Worm (Caenorhabditis elegans) whole organism, L4 larva: ENCODE data around the gene cutl-9.
A peak's percentile ranks its signal among the peaks of the same experiment; 100 is the strongest.

Experiments used
- D1046.2 ChIP-seq: fragments of 200-800 bp; sonication (Bioruptor generic); IDR thresholded peaks from 2 replicates; pipeline ENCODE4 v1.3.6; 2022; ENCODE audit warnings: missing genetic modification characterization, missing compliant biosample characterization
- F10B5.3 ChIP-seq: sonication (generic microtip); optimal IDR thresholded peaks from 2 replicates; lab custom pipeline; 2016; ENCODE audit warnings: mild to moderate bottlenecking, missing genetic modification characterization, missing compliant biosample characterization
- F26F4.8 ChIP-seq: fragments of 200-800 bp; sonication (Bioruptor generic); conservative IDR thresholded peaks from 2 replicates; pipeline ENCODE4 v1.3.6; 2022; ENCODE audit warnings: missing genetic modification characterization, missing compliant biosample characterization
- F44E2.7 ChIP-seq: fragments of 200-800 bp; sonication (Bioruptor generic); IDR thresholded peaks from 2 replicates; pipeline ENCODE4 v2.1.2; 2022; ENCODE audit warnings: missing genetic modification characterization, missing compliant biosample characterization
- F49E8.2 ChIP-seq: sonication (generic microtip); optimal IDR thresholded peaks from 2 replicates; lab custom pipeline; 2016; ENCODE audit warnings: missing compliant biosample characterization, mild to moderate bottlenecking, missing genetic modification characterization, borderline replicate concordance
- R02D3.7 ChIP-seq: fragments of 150-350 bp; sonication (generic microtip); optimal IDR thresholded peaks from 3 replicates; lab custom pipeline; 2014; ENCODE audit warnings: missing biosample characterization, missing genetic modification characterization
- T26A8.4 ChIP-seq: fragments of 200-800 bp; sonication (Bioruptor generic); IDR thresholded peaks from 2 replicates; pipeline ENCODE4 v1.3.6; 2022; ENCODE audit warnings: missing genetic modification characterization, missing compliant biosample characterization
- Y105C5A.15 ChIP-seq: fragments of 200-800 bp; sonication (Bioruptor generic); IDR thresholded peaks from 2 replicates; pipeline ENCODE4 v1.3.6; 2022; ENCODE audit warnings: missing genetic modification characterization, missing compliant biosample characterization
- Y48G9A.11 ChIP-seq: fragments of 200-800 bp; sonication (Bioruptor generic); IDR thresholded peaks from 2 replicates; pipeline ENCODE4 v1.3.6; 2022; ENCODE audit warnings: missing genetic modification reagents, missing genetic modification characterization, missing compliant biosample characterization
- Y75B8A.6 ChIP-seq: fragments of 200-800 bp; sonication (Bioruptor generic); IDR thresholded peaks from 2 replicates; pipeline ENCODE4 v1.3.6; 2022; ENCODE audit warnings: missing genetic modification reagents, missing genetic modification characterization, missing compliant biosample characterization
- ZK337.2 ChIP-seq: fragments of 200-800 bp; sonication (Bioruptor generic); IDR thresholded peaks from 2 replicates; pipeline ENCODE4 v1.3.6; 2022; ENCODE audit warnings: missing genetic modification reagents, missing genetic modification characterization, missing compliant biosample characterization
- ZK546.5 ChIP-seq, 2 experiments: sonication (generic microtip); optimal IDR thresholded peaks; 2 replicates each; lab custom pipeline; 2017; ENCODE audit warnings: missing biosample characterization in 2 of 2, missing genetic modification characterization in 2 of 2
- aly-2 ChIP-seq: sonication (generic microtip); optimal IDR thresholded peaks from 2 replicates; lab custom pipeline; 2018; ENCODE audit warnings: missing biosample characterization, missing genetic modification characterization
- ceh-20 ChIP-seq: fragments of 200-800 bp; sonication (Bioruptor generic); IDR thresholded peaks from 2 replicates; pipeline ENCODE4 v1.3.6; 2022; ENCODE audit warnings: missing genetic modification reagents, missing genetic modification characterization, missing compliant biosample characterization
- ceh-32 ChIP-seq: sonication (generic microtip); optimal IDR thresholded peaks from 2 replicates; lab custom pipeline; 2016; ENCODE audit warnings: mild to moderate bottlenecking, missing genetic modification characterization, missing compliant biosample characterization; ENCODE audit not compliant: poor library complexity
- ceh-62 ChIP-seq: sonication (generic microtip); optimal IDR thresholded peaks from 2 replicates; lab custom pipeline; 2017; ENCODE audit warnings: missing biosample characterization, missing genetic modification characterization
- daf-16 ChIP-seq, 3 experiments: sonication (generic microtip); optimal IDR thresholded peaks; 2 replicates each; lab custom pipeline; 2016 to 2017; ENCODE audit warnings: missing genetic modification characterization in 3 of 3, missing genetic modification reagents in 3 of 3, mild to moderate bottlenecking in 2 of 3, missing compliant biosample characterization in 2 of 3, missing biosample characterization in 1 of 3, moderate library complexity in 1 of 3
- daf-19 ChIP-seq: fragments of 200-800 bp; sonication (Bioruptor generic); conservative IDR thresholded peaks from 2 replicates; pipeline ENCODE4 v1.3.6; 2022; ENCODE audit warnings: missing genetic modification characterization, missing compliant biosample characterization
- daf-8 ChIP-seq: fragments of 200-800 bp; sonication (Bioruptor generic); IDR thresholded peaks from 2 replicates; pipeline ENCODE4 v1.3.6; 2022; ENCODE audit warnings: missing genetic modification characterization, missing compliant biosample characterization
- dmd-6 ChIP-seq: fragments of 200-800 bp; sonication (Bioruptor generic); IDR thresholded peaks from 2 replicates; pipeline ENCODE4 v1.3.6; 2022; ENCODE audit warnings: missing genetic modification reagents, missing genetic modification characterization, missing compliant biosample characterization
- dpl-1 ChIP-seq: fragments of 150-350 bp; optimal IDR thresholded peaks from 2 replicates; lab custom pipeline; 2014; ENCODE audit warnings: missing biosample characterization, missing genetic modification reagents, missing genetic modification characterization
- fkh-10 ChIP-seq: fragments of 150-350 bp; optimal IDR thresholded peaks from 2 replicates; lab custom pipeline; 2014; ENCODE audit warnings: missing biosample characterization, missing genetic modification reagents, missing genetic modification characterization
- hif-1 ChIP-seq, 2 experiments: sonication (generic microtip); optimal IDR thresholded peaks; 2 replicates each; lab custom pipeline; 2016 to 2017; ENCODE audit warnings: missing compliant biosample characterization in 2 of 2, missing genetic modification characterization in 2 of 2, missing genetic modification reagents in 2 of 2, missing genotype in 2 of 2, mild to moderate bottlenecking in 1 of 2
- hlh-11 ChIP-seq: fragments of 200-800 bp; sonication (Bioruptor generic); optimal IDR thresholded peaks from 2 replicates; lab custom pipeline; 2018; ENCODE audit warnings: mild to moderate bottlenecking, missing genetic modification characterization, missing compliant biosample characterization
- jun-1 ChIP-seq: fragments of 150-350 bp; optimal IDR thresholded peaks from 2 replicates; lab custom pipeline; 2014; ENCODE audit warnings: missing biosample characterization, missing genetic modification reagents, missing genetic modification characterization
- lin-29 ChIP-seq: fragments of 200-800 bp; sonication (Bioruptor generic); IDR thresholded peaks from 2 replicates; pipeline ENCODE4 v1.3.6; 2022; ENCODE audit warnings: missing genetic modification reagents, missing genetic modification characterization, missing compliant biosample characterization
- madf-5 ChIP-seq, 2 experiments: fragments of 200-800 bp; sonication (Bioruptor generic); IDR thresholded peaks; 2 replicates each; pipeline ENCODE4 v1.3.6; 2022; ENCODE audit warnings: missing compliant biosample characterization in 2 of 2, missing genetic modification characterization in 2 of 2
- mes-2 ChIP-seq: sonication (generic microtip); optimal IDR thresholded peaks from 2 replicates; lab custom pipeline; 2016; ENCODE audit warnings: missing genotype, mild to moderate bottlenecking, missing genetic modification characterization, missing compliant biosample characterization; ENCODE audit not compliant: poor library complexity, severe bottlenecking
- mxl-2 ChIP-seq: fragments of 200-800 bp; sonication (Bioruptor generic); conservative IDR thresholded peaks from 2 replicates; pipeline ENCODE4 v1.3.6; 2022; ENCODE audit warnings: missing genetic modification reagents, missing genetic modification characterization, missing compliant biosample characterization
- mxl-3 ChIP-seq: fragments of 200-800 bp; sonication (Bioruptor generic); optimal IDR thresholded peaks from 2 replicates; lab custom pipeline; 2018; ENCODE audit warnings: mild to moderate bottlenecking, missing genetic modification characterization, missing compliant biosample characterization
- nhr-10 ChIP-seq: fragments of 150-350 bp; optimal IDR thresholded peaks from 2 replicates; lab custom pipeline; 2014; ENCODE audit warnings: missing biosample characterization, missing genetic modification characterization
- nhr-102 ChIP-seq: sonication (generic microtip); optimal IDR thresholded peaks from 2 replicates; lab custom pipeline; 2016; ENCODE audit warnings: mild to moderate bottlenecking, missing genetic modification characterization, moderate library complexity, missing compliant biosample characterization
- nhr-11 ChIP-seq: fragments of 150-350 bp; optimal IDR thresholded peaks from 2 replicates; lab custom pipeline; 2014; ENCODE audit warnings: missing biosample characterization, missing genetic modification characterization
- nhr-237 ChIP-seq: sonication (generic microtip); optimal IDR thresholded peaks from 2 replicates; lab custom pipeline; 2017; ENCODE audit warnings: missing biosample characterization, missing genetic modification characterization
- nhr-41 ChIP-seq: fragments of 200-800 bp; sonication (Bioruptor generic); IDR thresholded peaks from 2 replicates; pipeline ENCODE4 v1.3.6; 2022; ENCODE audit warnings: missing genetic modification reagents, missing genetic modification characterization, missing compliant biosample characterization
- nhr-42 ChIP-seq: fragments of 200-800 bp; sonication (Bioruptor generic); IDR thresholded peaks from 2 replicates; pipeline ENCODE4 v1.3.6; 2022; ENCODE audit warnings: missing genetic modification characterization, missing compliant biosample characterization
- nhr-48 ChIP-seq: sonication (generic microtip); optimal IDR thresholded peaks from 2 replicates; lab custom pipeline; 2016; ENCODE audit warnings: mild to moderate bottlenecking, missing genetic modification characterization, missing compliant biosample characterization
- nhr-6 ChIP-seq: fragments of 150-350 bp; optimal IDR thresholded peaks from 2 replicates; lab custom pipeline; 2014; ENCODE audit warnings: missing biosample characterization, missing genetic modification characterization
- nhr-76 ChIP-seq: fragments of 150-350 bp; optimal IDR thresholded peaks from 2 replicates; lab custom pipeline; 2014; ENCODE audit warnings: missing biosample characterization, missing genetic modification characterization
- nhr-77 ChIP-seq: fragments of 150-350 bp; optimal IDR thresholded peaks from 2 replicates; lab custom pipeline; 2014; ENCODE audit warnings: missing biosample characterization, missing genetic modification characterization
- php-3 ChIP-seq: fragments of 200-800 bp; sonication (Bioruptor generic); IDR thresholded peaks from 2 replicates; pipeline ENCODE4 v1.3.6; 2022; ENCODE audit warnings: missing genetic modification reagents, missing genetic modification characterization, missing compliant biosample characterization
- pqm-1 ChIP-seq: sonication (generic microtip); optimal IDR thresholded peaks from 2 replicates; lab custom pipeline; 2017; ENCODE audit warnings: missing biosample characterization, missing genetic modification characterization
- rbr-2 ChIP-seq: sonication (generic microtip); optimal IDR thresholded peaks from 2 replicates; lab custom pipeline; 2016; ENCODE audit warnings: missing genotype, missing genetic modification characterization, missing compliant biosample characterization
- sdz-12 ChIP-seq: fragments of 200-800 bp; sonication (Bioruptor generic); optimal IDR thresholded peaks from 2 replicates; lab custom pipeline; 2018; ENCODE audit warnings: mild to moderate bottlenecking, missing genetic modification characterization, missing compliant biosample characterization
- snpc-4 ChIP-seq: fragments of 150-350 bp; optimal IDR thresholded peaks from 2 replicates; lab custom pipeline; 2014; ENCODE audit warnings: missing biosample characterization, missing genetic modification characterization
- unc-130 ChIP-seq: sonication (generic microtip); optimal IDR thresholded peaks from 2 replicates; lab custom pipeline; 2016; ENCODE audit warnings: missing genetic modification reagents, missing genetic modification characterization, missing compliant biosample characterization
- zip-2 ChIP-seq: fragments of 150-350 bp; optimal IDR thresholded peaks from 2 replicates; lab custom pipeline; 2014; ENCODE audit warnings: missing biosample characterization, missing genetic modification characterization
- ztf-7 ChIP-seq: fragments of 150-350 bp; optimal IDR thresholded peaks from 2 replicates; lab custom pipeline; 2014; ENCODE audit warnings: missing biosample characterization, missing genetic modification characterization

The cutl-9 gene

DNA sequence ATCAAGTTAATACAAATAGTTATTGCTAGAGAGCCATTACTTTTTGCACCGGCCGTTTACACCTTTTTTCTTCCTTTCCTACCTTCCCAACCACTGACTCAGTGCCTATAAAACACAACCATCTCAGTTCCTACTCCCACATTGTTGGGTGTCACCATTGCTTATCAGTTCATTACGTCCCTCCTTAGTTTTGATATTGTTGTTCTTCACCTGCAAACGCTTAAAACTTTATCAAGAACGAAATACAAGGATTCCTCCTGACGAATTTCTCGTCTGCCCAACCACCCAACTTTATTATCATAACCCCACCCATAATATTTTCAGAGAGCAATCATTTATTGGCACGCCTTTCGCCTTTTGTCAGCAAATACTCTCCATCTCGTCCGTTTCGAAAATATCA is 5.0 kb downstream of the cutl-9 start (continued):
- TF ChIP-seq daf-8 (GFP tag; lab: Robert Waterston, UW): no peak
- TF ChIP-seq ZK337.2 (GFP tag; lab: Robert Waterston, UW): no peak
- no peak for TF ChIP-seq madf-5 (GFP tag; IDR thresholded peaks at IDR 0.05; lab: Robert Waterston, UW)
- TF ChIP-seq zip-2 (tag; lab: Kevin White, UChicago): no peak
- no peak for TF ChIP-seq D1046.2 (GFP tag; lab: Robert Waterston, UW)
- TF ChIP-seq unc-130 (GFP tag; lab: Kevin White, UChicago): no peak
- TF ChIP-seq hif-1 (tag; optimal IDR thresholded peaks at IDR 0.05; lab: Kevin White, UChicago): no peak
- TF ChIP-seq daf-19: no peak
- TF ChIP-seq F10B5.3 (tag; lab: Kevin White, UChicago): no peak
- TF ChIP-seq nhr-77: no peak
- TF ChIP-seq ZK546.5 (tag; optimal IDR thresholded peaks at IDR 0.05; lab: Kevin White, UChicago): no peak
- no peak for TF ChIP-seq snpc-4 (tag; lab: Kevin White, UChicago)
- TF ChIP-seq Y75B8A.6 (GFP tag; lab: Robert Waterston, UW): no peak
- no peak for TF ChIP-seq nhr-11
- TF ChIP-seq hlh-11: peak; percentile 67
- TF ChIP-seq fkh-10 (GFP tag; lab: Kevin White, UChicago): no peak
- TF ChIP-seq F49E8.2 (tag; lab: Kevin White, UChicago): no peak
- no peak for TF ChIP-seq mes-2 (tag; lab: Kevin White, UChicago)
- no peak for TF ChIP-seq dpl-1 (GFP tag; lab: Kevin White, UChicago)
- TF ChIP-seq nhr-42: no peak
- TF ChIP-seq php-3 (GFP tag; lab: Robert Waterston, UW): no peak
- TF ChIP-seq nhr-48 (tag; lab: Kevin White, UChicago): no peak
- TF ChIP-seq jun-1 (tag; lab: Kevin White, UChicago): no peak
- no peak for TF ChIP-seq nhr-10 (tag; lab: Kevin White, UChicago)
- TF ChIP-seq nhr-41: no peak
- peak; percentile 64 for TF ChIP-seq dmd-6 (GFP tag; lab: Robert Waterston, UW)
- TF ChIP-seq nhr-76 (tag; lab: Kevin White, UChicago): no peak
- no peak for TF ChIP-seq nhr-6 (tag; lab: Kevin White, UChicago)
- TF ChIP-seq sdz-12 (GFP tag; lab: Kevin White, UChicago): no peak
- no peak for TF ChIP-seq aly-2 (tag; lab: Kevin White, UChicago)
- TF ChIP-seq daf-16 (GFP tag; optimal IDR thresholded peaks at IDR 0.05; lab: Kevin White, UChicago): no peak
- TF ChIP-seq daf-16 (tag; optimal IDR thresholded peaks at IDR 0.05; lab: Kevin White, UChicago): peak; percentile 53
- TF ChIP-seq lin-29 (GFP tag; lab: Robert Waterston, UW): no peak
- TF ChIP-seq nhr-102: no peak
- TF ChIP-seq Y105C5A.15 (GFP tag; lab: Robert Waterston, UW): no peak
- no peak for TF ChIP-seq ceh-62
- no peak for TF ChIP-seq ceh-20 (GFP tag; lab: Robert Waterston, UW)
- no peak for TF ChIP-seq Y48G9A.11 (GFP tag; lab: Robert Waterston, UW)
- TF ChIP-seq T26A8.4 (GFP tag; lab: Robert Waterston, UW): no peak
- TF ChIP-seq pqm-1 (tag; lab: Kevin White, UChicago): peak; percentile 90
- TF ChIP-seq R02D3.7 (tag; lab: Kevin White, UChicago): no peak
- no peak for TF ChIP-seq F26F4.8
- no peak for TF ChIP-seq mxl-3
- no peak for TF ChIP-seq rbr-2

DNA sequence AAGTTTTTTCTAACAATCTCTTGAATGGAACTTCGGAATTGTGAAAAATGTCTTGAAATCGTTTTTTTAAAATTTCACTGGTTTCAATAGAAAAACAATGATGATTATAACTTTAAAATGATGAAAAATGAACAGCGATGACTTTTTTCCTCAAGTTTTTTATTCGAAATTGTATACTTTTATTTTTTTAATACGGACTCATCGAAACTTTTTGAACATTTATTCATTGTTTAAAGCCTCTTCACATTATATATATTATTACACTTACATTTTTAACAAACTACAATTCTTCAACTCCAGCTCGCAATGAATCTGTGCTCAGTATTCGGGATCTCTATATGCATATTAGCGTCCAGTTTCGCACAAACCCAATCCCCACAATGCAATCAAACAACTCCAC is 5.9 kb downstream of the cutl-9 start, which contains the start of gene M28.8:
Gene M28.8 (plus strand): TSS at position 301 of the 400 bp plus-strand sequence.
- TF ChIP-seq nhr-237 (tag; lab: Kevin White, UChicago): no peak
- no peak for TF ChIP-seq ceh-32
- no peak for TF ChIP-seq F26F4.8
- TF ChIP-seq F44E2.7 (GFP tag; lab: Robert Waterston, UW): no peak
- TF ChIP-seq daf-19: no peak
- TF ChIP-seq Y105C5A.15 (GFP tag; lab: Robert Waterston, UW): no peak
- TF ChIP-seq mxl-2: no peak
- TF ChIP-seq ztf-7 (tag; lab: Kevin White, UChicago): no peak
- no peak for TF ChIP-seq zip-2 (tag; lab: Kevin White, UChicago)
- TF ChIP-seq, all 104 proteins: peak for 0
